Worm (Caenorhabditis elegans) whole organism, early embryonic: ENCODE results near the gene col-184.

Source experiments
- F13C5.2 ChIP-seq: sonication (generic microtip); optimal IDR thresholded peaks from 2 replicates; lab custom pipeline; 2017; ENCODE audit warnings: mild to moderate bottlenecking, missing genetic modification characterization, inconsistent platforms, missing compliant biosample characterization
- aly-1 ChIP-seq: sonication (generic microtip); optimal IDR thresholded peaks from 2 replicates; lab custom pipeline; 2016; ENCODE audit warnings: missing genetic modification characterization, missing compliant biosample characterization
- ama-1 ChIP-seq: fragments of 150-350 bp; optimal IDR thresholded peaks from 2 replicates; lab custom pipeline; 2014
- ceh-13 ChIP-seq: fragments of 200-800 bp; sonication (Bioruptor generic); optimal IDR thresholded peaks from 2 replicates; lab custom pipeline; 2018; ENCODE audit warnings: mild to moderate bottlenecking, missing genetic modification characterization, missing compliant biosample characterization
- ets-7 ChIP-seq: sonication (generic microtip); optimal IDR thresholded peaks from 2 replicates; lab custom pipeline; 2016; ENCODE audit warnings: missing genotype, missing genetic modification characterization, missing compliant biosample characterization
- flt-1 ChIP-seq: fragments of 200-800 bp; sonication (Bioruptor generic); IDR thresholded peaks from 2 replicates; pipeline ENCODE4 v1.3.6; 2022; ENCODE audit warnings: missing genetic modification characterization, missing compliant biosample characterization
- hmbx-1 ChIP-seq: sonication (generic microtip); optimal IDR thresholded peaks from 2 replicates; lab custom pipeline; 2016; ENCODE audit warnings: mild to moderate bottlenecking, missing genetic modification characterization, missing compliant biosample characterization
- hnd-1 ChIP-seq: sonication (generic microtip); optimal IDR thresholded peaks from 2 replicates; lab custom pipeline; 2016; ENCODE audit warnings: missing genetic modification characterization, missing compliant biosample characterization
- pes-1 ChIP-seq: fragments of 200-800 bp; sonication (Bioruptor generic); IDR thresholded peaks from 2 replicates; pipeline ENCODE4 v1.3.6; 2022; ENCODE audit warnings: missing genetic modification reagents, missing genetic modification characterization, missing compliant biosample characterization
- sea-1 ChIP-seq: fragments of 200-800 bp; sonication (Bioruptor generic); conservative IDR thresholded peaks from 2 replicates; pipeline ENCODE4 v1.3.6; 2022; ENCODE audit warnings: missing genetic modification characterization, missing compliant biosample characterization
- tbx-11 ChIP-seq: fragments of 200-800 bp; sonication (Bioruptor generic); IDR thresholded peaks from 2 replicates; pipeline ENCODE4 v1.3.6; 2022; ENCODE audit warnings: missing genetic modification characterization, missing compliant biosample characterization
- tbx-37 ChIP-seq: fragments of 200-800 bp; sonication (Bioruptor generic); conservative IDR thresholded peaks from 2 replicates; pipeline ENCODE4 v1.3.6; 2022; ENCODE audit warnings: missing genetic modification reagents, missing genetic modification characterization, missing compliant biosample characterization
- tra-4 ChIP-seq: sonication (generic microtip); optimal IDR thresholded peaks from 2 replicates; lab custom pipeline; 2017; ENCODE audit warnings: missing genetic modification characterization, missing compliant biosample characterization

ce11 chrX:13469907-13470647 lies 822 bp downstream of the col-184 start:
- no peak for TF ChIP-seq flt-1 (GFP tag; lab: Robert Waterston, UW)
- peak; percentile 24 for TF ChIP-seq aly-1 (tag; lab: Kevin White, UChicago)
- TF ChIP-seq ama-1 (lab: Kevin White, UChicago), result no peak
- no peak for TF ChIP-seq hmbx-1
- no peak for TF ChIP-seq pes-1 (GFP tag; lab: Robert Waterston, UW)
- TF ChIP-seq ceh-13, result no peak
- no peak for TF ChIP-seq sea-1 (GFP tag; lab: Robert Waterston, UW)
- TF ChIP-seq F13C5.2 (tag; lab: Kevin White, UChicago), result no peak
- TF ChIP-seq ets-7 (tag; lab: Kevin White, UChicago), result no peak
- TF ChIP-seq hnd-1 (tag; lab: Kevin White, UChicago), result no peak
- no peak for TF ChIP-seq tbx-11
- no peak for TF ChIP-seq tbx-37 (GFP tag; lab: Robert Waterston, UW)
- TF ChIP-seq tra-4 (tag; lab: Kevin White, UChicago), result no peak
